Fruit fly (Drosophila melanogaster) Kc167 (cell line): Measurements from ENCODE around the gene Tnpo-SR.

Source experiments
- Sin3A ChIP-seq: fragments of >200 bp; optimal IDR thresholded peaks from 2 replicates; lab custom pipeline; 2018; ENCODE audit warnings: missing external identifiers
- h ChIP-seq: fragments of >200 bp; optimal IDR thresholded peaks from 3 replicates; lab custom pipeline; 2018; ENCODE audit warnings: missing external identifiers
- psq ChIP-seq: fragments of >200 bp; optimal IDR thresholded peaks from 2 replicates; lab custom pipeline; 2017; ENCODE audit warnings: missing external identifiers
- ttk ChIP-seq: sonication (Bioruptor generic); optimal IDR thresholded peaks from 2 replicates; lab custom pipeline; 2017; ENCODE audit warnings: missing external identifiers

- TF ChIP-seq Sin3A (lab: Kevin White, UChicago) (no peak), ttk (no peak), psq (no peak), h (lab: Kevin White, UChicago) (no peak)
Measured at dm6 chr2L:2732139-2732830, 27.4 kb upstream of the Tnpo-SR start.
